Worm (Caenorhabditis elegans) whole organism, L1 larva: ENCODE measurements around the gene sdpn-1.
A peak's percentile ranks its signal among the peaks of the same experiment; 100 is the strongest.

Source experiments
- C04F5.9 ChIP-seq: sonication (generic microtip); optimal IDR thresholded peaks from 2 replicates; lab custom pipeline; 2016; ENCODE audit warnings: missing genetic modification characterization, missing compliant biosample characterization
- C16A3.4 ChIP-seq: fragments of 150-350 bp; optimal IDR thresholded peaks from 2 replicates; lab custom pipeline; 2014; ENCODE audit warnings: missing biosample characterization, missing genetic modification characterization
- ama-1 ChIP-seq: fragments of 150-350 bp; optimal IDR thresholded peaks from 2 replicates; lab custom pipeline; 2014
- blmp-1 ChIP-seq: fragments of 150-350 bp; optimal IDR thresholded peaks from 2 replicates; lab custom pipeline; 2014; ENCODE audit warnings: missing biosample characterization, missing genetic modification characterization
- ceh-8 ChIP-seq: fragments of 200-800 bp; sonication (Bioruptor generic); optimal IDR thresholded peaks from 2 replicates; lab custom pipeline; 2018; ENCODE audit warnings: mild to moderate bottlenecking, missing genetic modification characterization, moderate library complexity, missing compliant biosample characterization
- ceh-88 ChIP-seq: fragments of 200-800 bp; sonication (Bioruptor generic); IDR thresholded peaks from 2 replicates; pipeline ENCODE4 v1.3.6; 2022; ENCODE audit warnings: missing genetic modification characterization, missing compliant biosample characterization
- ceh-90 ChIP-seq: sonication (generic microtip); optimal IDR thresholded peaks from 2 replicates; lab custom pipeline; 2016; ENCODE audit warnings: missing genetic modification characterization, missing compliant biosample characterization
- ces-1 ChIP-seq: fragments of 150-350 bp; optimal IDR thresholded peaks from 2 replicates; lab custom pipeline; 2014; ENCODE audit warnings: missing biosample characterization, missing genetic modification reagents, missing genetic modification characterization
- dsc-1 ChIP-seq: sonication (generic microtip); optimal IDR thresholded peaks from 2 replicates; lab custom pipeline; 2016; ENCODE audit warnings: mild to moderate bottlenecking, missing genetic modification characterization, missing compliant biosample characterization
- egl-13 ChIP-seq: sonication (generic microtip); optimal IDR thresholded peaks from 2 replicates; lab custom pipeline; 2016; ENCODE audit warnings: missing genotype, missing genetic modification reagents, missing genetic modification characterization, missing compliant biosample characterization
- elt-2 ChIP-seq: sonication (generic microtip); optimal IDR thresholded peaks from 2 replicates; lab custom pipeline; 2016; ENCODE audit warnings: missing genetic modification characterization, mild to moderate bottlenecking, inconsistent platforms, missing compliant biosample characterization, missing genetic modification reagents
- ets-5 ChIP-seq: fragments of 200-800 bp; sonication (Bioruptor generic); IDR thresholded peaks from 2 replicates; pipeline ENCODE4 v1.3.6; 2022; ENCODE audit warnings: missing genetic modification characterization, missing compliant biosample characterization
- fkh-4 ChIP-seq: sonication (generic microtip); optimal IDR thresholded peaks from 2 replicates; lab custom pipeline; 2016; ENCODE audit warnings: missing compliant biosample characterization, missing genetic modification characterization, borderline replicate concordance
- fkh-8 ChIP-seq: sonication (generic microtip); optimal IDR thresholded peaks from 2 replicates; lab custom pipeline; 2016; ENCODE audit warnings: mild to moderate bottlenecking, missing genetic modification characterization, missing compliant biosample characterization
- hlh-17 ChIP-seq: fragments of 200-800 bp; sonication (Bioruptor generic); optimal IDR thresholded peaks from 2 replicates; lab custom pipeline; 2018; ENCODE audit warnings: missing genetic modification characterization, mild to moderate bottlenecking, missing compliant biosample characterization, moderate library complexity, borderline replicate concordance
- irx-1 ChIP-seq: sonication (generic microtip); optimal IDR thresholded peaks from 2 replicates; lab custom pipeline; 2016; ENCODE audit warnings: missing genetic modification characterization, missing compliant biosample characterization
- lin-13 ChIP-seq: fragments of 150-350 bp; optimal IDR thresholded peaks from 2 replicates; lab custom pipeline; 2014; ENCODE audit warnings: missing biosample characterization, missing genetic modification reagents, missing genetic modification characterization
- lin-15B ChIP-seq: fragments of 150-350 bp; sonication (generic microtip); optimal IDR thresholded peaks from 3 replicates; lab custom pipeline; 2014; ENCODE audit warnings: missing biosample characterization, missing genetic modification characterization
- lin-39 ChIP-seq: fragments of 150-350 bp; optimal IDR thresholded peaks from 2 replicates; lab custom pipeline; 2014; ENCODE audit warnings: missing biosample characterization, missing genetic modification reagents, missing genetic modification characterization
- mep-1 ChIP-seq: fragments of 150-350 bp; optimal IDR thresholded peaks from 2 replicates; lab custom pipeline; 2014; ENCODE audit warnings: missing biosample characterization, missing genetic modification characterization
- nhr-12 ChIP-seq: sonication (generic microtip); optimal IDR thresholded peaks from 2 replicates; lab custom pipeline; 2017; ENCODE audit warnings: missing biosample characterization, missing genetic modification characterization
- nhr-20 ChIP-seq: sonication (generic microtip); optimal IDR thresholded peaks from 2 replicates; lab custom pipeline; 2016; ENCODE audit warnings: mild to moderate bottlenecking, missing genetic modification characterization, missing compliant biosample characterization
- nhr-237 ChIP-seq: fragments of 150-350 bp; optimal IDR thresholded peaks from 2 replicates; lab custom pipeline; 2014; ENCODE audit warnings: missing biosample characterization, missing genetic modification characterization
- nhr-28 ChIP-seq: fragments of 150-350 bp; optimal IDR thresholded peaks from 2 replicates; lab custom pipeline; 2014; ENCODE audit warnings: missing biosample characterization, missing genetic modification characterization
- nhr-47 ChIP-seq: sonication (generic microtip); optimal IDR thresholded peaks from 2 replicates; lab custom pipeline; 2016; ENCODE audit warnings: mild to moderate bottlenecking, missing genetic modification characterization, moderate library complexity, missing compliant biosample characterization
- nhr-71 ChIP-seq: sonication (generic microtip); optimal IDR thresholded peaks from 2 replicates; lab custom pipeline; 2016; ENCODE audit warnings: mild to moderate bottlenecking, missing genetic modification characterization, moderate library complexity, missing compliant biosample characterization
- nhr-76 ChIP-seq: sonication (generic microtip); optimal IDR thresholded peaks from 2 replicates; lab custom pipeline; 2017; ENCODE audit warnings: missing biosample characterization, missing genetic modification characterization
- rnt-1 ChIP-seq: sonication (generic microtip); optimal IDR thresholded peaks from 2 replicates; lab custom pipeline; 2016; ENCODE audit warnings: mild to moderate bottlenecking, missing genetic modification characterization, moderate library complexity, missing compliant biosample characterization
- snu-23 ChIP-seq: sonication (generic microtip); optimal IDR thresholded peaks from 2 replicates; lab custom pipeline; 2016; ENCODE audit warnings: missing genetic modification characterization, missing compliant biosample characterization
- sox-4 ChIP-seq: sonication (generic microtip); optimal IDR thresholded peaks from 2 replicates; lab custom pipeline; 2016; ENCODE audit warnings: missing genetic modification characterization, missing compliant biosample characterization
- tbx-2 ChIP-seq: sonication (generic microtip); optimal IDR thresholded peaks from 2 replicates; lab custom pipeline; 2016; ENCODE audit warnings: missing genetic modification characterization, missing compliant biosample characterization
- unc-30 ChIP-seq: sonication (generic microtip); optimal IDR thresholded peaks from 2 replicates; lab custom pipeline; 2017; ENCODE audit warnings: missing biosample characterization, missing genetic modification characterization
- unc-62 ChIP-seq: fragments of 150-350 bp; optimal IDR thresholded peaks from 2 replicates; lab custom pipeline; 2014; ENCODE audit warnings: missing biosample characterization, missing genetic modification reagents, missing genetic modification characterization
- vab-15 ChIP-seq: sonication (generic microtip); optimal IDR thresholded peaks from 2 replicates; lab custom pipeline; 2017; ENCODE audit warnings: missing genotype, mild to moderate bottlenecking, missing genetic modification characterization, missing compliant biosample characterization
- ztf-11 ChIP-seq, 2 experiments: sonication (generic microtip); optimal IDR thresholded peaks; 2 replicates each; lab custom pipeline; 2016 to 2017; ENCODE audit warnings: missing genetic modification characterization in 2 of 2, missing biosample characterization in 1 of 2, missing compliant biosample characterization in 1 of 2

Gene sdpn-1

ce11 chrX:7977452-7977851 lies 20.6 kb downstream of the sdpn-1 start:
- TF ChIP-seq ceh-8 (GFP tag; lab: Kevin White, UChicago) (no peak), nhr-71 (tag; lab: Kevin White, UChicago) (peak; percentile 66), fkh-8 (tag; lab: Kevin White, UChicago) (peak; percentile 87), nhr-28 (no peak), ceh-88 (GFP tag; lab: Robert Waterston, UW) (no peak), dsc-1 (tag; lab: Kevin White, UChicago) (peak; percentile 31), fkh-4 (tag; lab: Kevin White, UChicago) (no peak), nhr-76 (tag; lab: Kevin White, UChicago) (no peak), snu-23 (GFP tag; lab: Kevin White, UChicago) (no peak), unc-30 (tag; lab: Kevin White, UChicago) (no peak), tbx-2 (tag; lab: Kevin White, UChicago) (no peak), lin-13 (GFP tag; lab: Kevin White, UChicago) (no peak), nhr-12 (tag; lab: Kevin White, UChicago) (no peak), sox-4 (tag; lab: Kevin White, UChicago) (peak; percentile 41), nhr-47 (tag; lab: Kevin White, UChicago) (peak; percentile 51)
- TF ChIP-seq, all 84 proteins: peak for 5

- no peak for TF ChIP-seq C04F5.9
- TF ChIP-seq lin-39: no peak
- TF ChIP-seq rnt-1 (tag; lab: Kevin White, UChicago): no peak
- TF ChIP-seq unc-62: no peak
- TF ChIP-seq lin-15B: no peak
- TF ChIP-seq fkh-4 (tag; lab: Kevin White, UChicago): no peak
- no peak for TF ChIP-seq unc-30 (tag; lab: Kevin White, UChicago)
- TF ChIP-seq vab-15 (tag; lab: Kevin White, UChicago): no peak
- no peak for TF ChIP-seq nhr-20 (tag; lab: Kevin White, UChicago)
- TF ChIP-seq nhr-237 (tag; lab: Kevin White, UChicago): no peak
- no peak for TF ChIP-seq nhr-71 (tag; lab: Kevin White, UChicago)
- no peak for TF ChIP-seq C16A3.4 (tag; lab: Kevin White, UChicago)
- no peak for TF ChIP-seq egl-13 (tag; lab: Kevin White, UChicago)
Measured at ce11 chrX:7976400-7976799, 21.6 kb downstream of the sdpn-1 start, which contains the start of gene F45E1.5. F45E1.5 (plus strand) TSS chrX:7976700.

- TF ChIP-seq irx-1 (tag; lab: Kevin White, UChicago): no peak
- TF ChIP-seq elt-2 (tag; lab: Kevin White, UChicago): peak; percentile 23
Measured at ce11 chrX:7975741-7976140, 22.3 kb downstream of the sdpn-1 start.

DNA sequence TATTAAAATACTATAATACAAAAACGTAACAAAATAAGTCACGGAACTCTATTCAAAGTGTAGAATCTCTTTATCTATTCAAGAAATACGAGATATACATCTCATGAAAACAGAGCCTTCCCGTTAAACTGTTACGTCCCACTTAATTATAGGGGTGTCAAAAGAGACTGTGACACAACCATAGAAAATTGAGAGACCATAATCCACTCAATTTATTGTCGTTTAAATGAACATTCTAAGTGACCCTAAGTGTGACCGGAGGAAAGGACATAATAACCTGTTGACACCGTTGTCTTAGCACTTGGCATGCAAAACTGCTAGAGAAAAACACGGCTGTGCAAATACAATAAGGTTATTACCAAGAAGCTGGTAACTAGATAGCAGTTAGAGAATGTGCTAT lies 29.5 kb downstream of the sdpn-1 start:
- TF ChIP-seq ets-5: no peak
- no peak for TF ChIP-seq hlh-17 (GFP tag; lab: Kevin White, UChicago)
- TF ChIP-seq ceh-88 (GFP tag; lab: Robert Waterston, UW): no peak
- TF ChIP-seq ceh-90 (tag; lab: Kevin White, UChicago): no peak
- TF ChIP-seq ama-1 (lab: Kevin White, UChicago): no peak
- TF ChIP-seq elt-2 (tag; lab: Kevin White, UChicago): no peak

DNA sequence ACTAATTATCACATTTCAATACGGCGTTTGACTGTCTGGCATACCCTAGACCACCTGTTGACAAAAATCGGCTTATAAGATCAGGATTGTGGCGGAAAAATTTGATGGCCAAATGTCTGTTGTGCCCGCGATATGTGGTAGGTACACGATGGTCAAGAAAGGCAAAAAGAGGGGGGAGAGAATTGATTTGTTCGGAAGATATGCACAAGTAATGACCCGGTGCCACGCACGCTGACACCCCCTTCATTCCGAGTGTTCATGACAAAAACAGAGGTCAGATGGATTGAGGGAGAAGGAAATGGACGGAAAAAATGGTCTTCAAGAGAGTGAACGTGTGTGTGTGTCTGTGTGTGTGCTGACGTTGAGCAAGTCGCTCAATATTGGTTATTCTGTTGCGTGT lies 32.6 kb downstream of the sdpn-1 start:
- peak in 1 of 2 experiments; percentile 39 for TF ChIP-seq ztf-11 (tag; optimal IDR thresholded peaks at IDR 0.05; lab: Kevin White, UChicago)
- no peak for TF ChIP-seq hlh-17 (GFP tag; lab: Kevin White, UChicago)
- no peak for TF ChIP-seq C16A3.4 (tag; lab: Kevin White, UChicago)
- peak; percentile 6 for TF ChIP-seq blmp-1 (tag; lab: Kevin White, UChicago)
- TF ChIP-seq mep-1 (tag; lab: Kevin White, UChicago): peak; percentile 34
- no peak for TF ChIP-seq fkh-4 (tag; lab: Kevin White, UChicago)
- no peak for TF ChIP-seq ces-1 (GFP tag; lab: Kevin White, UChicago)
- TF ChIP-seq, all 84 proteins: peak for 3
